Worm (Caenorhabditis elegans) whole organism, L3 larva: ENCODE measurements around the gene F53F1.2.

ENCODE experiments used
- R02D3.7 ChIP-seq: fragments of 150-350 bp; optimal IDR thresholded peaks from 2 replicates; lab custom pipeline; 2014; ENCODE audit warnings: missing biosample characterization, missing genetic modification characterization
- ZK546.5 ChIP-seq: sonication (generic microtip); optimal IDR thresholded peaks from 2 replicates; lab custom pipeline; 2017; ENCODE audit warnings: missing biosample characterization, missing genetic modification characterization
- ama-1 ChIP-seq: fragments of 150-350 bp; optimal IDR thresholded peaks from 2 replicates; lab custom pipeline; 2018
- ceh-16 ChIP-seq: sonication (generic microtip); optimal IDR thresholded peaks from 2 replicates; lab custom pipeline; 2017; ENCODE audit warnings: missing biosample characterization, missing genetic modification characterization
- ceh-9 ChIP-seq: sonication (generic microtip); optimal IDR thresholded peaks from 2 replicates; lab custom pipeline; 2018; ENCODE audit warnings: missing biosample characterization, missing genetic modification characterization
- daf-12 ChIP-seq: fragments of 150-350 bp; optimal IDR thresholded peaks from 2 replicates; lab custom pipeline; 2014; ENCODE audit warnings: missing biosample characterization, missing genetic modification reagents, missing genetic modification characterization
- elt-1 ChIP-seq: fragments of 150-350 bp; optimal IDR thresholded peaks from 2 replicates; lab custom pipeline; 2014; ENCODE audit warnings: missing biosample characterization, missing genetic modification characterization
- elt-2 ChIP-seq: sonication (generic microtip); optimal IDR thresholded peaks from 2 replicates; lab custom pipeline; 2016; ENCODE audit warnings: missing genetic modification reagents, mild to moderate bottlenecking, missing genetic modification characterization, missing compliant biosample characterization
- fkh-2 ChIP-seq: fragments of 150-350 bp; optimal IDR thresholded peaks from 2 replicates; lab custom pipeline; 2014; ENCODE audit warnings: missing biosample characterization, missing genetic modification reagents, missing genetic modification characterization
- fos-1 ChIP-seq: fragments of 150-350 bp; optimal IDR thresholded peaks from 2 replicates; lab custom pipeline; 2014; ENCODE audit warnings: missing biosample characterization, missing genetic modification characterization
- hmg-11 ChIP-seq: sonication (generic microtip); optimal IDR thresholded peaks from 2 replicates; lab custom pipeline; 2016; ENCODE audit warnings: missing genetic modification characterization, missing compliant biosample characterization
- lin-15B ChIP-seq: fragments of 150-350 bp; optimal IDR thresholded peaks from 2 replicates; lab custom pipeline; 2014; ENCODE audit warnings: missing biosample characterization, missing genetic modification characterization
- lin-39 ChIP-seq: fragments of 150-350 bp; optimal IDR thresholded peaks from 2 replicates; lab custom pipeline; 2018; ENCODE audit warnings: missing biosample characterization, missing genetic modification reagents, missing genetic modification characterization
- mdl-1 ChIP-seq: fragments of 150-350 bp; optimal IDR thresholded peaks from 2 replicates; lab custom pipeline; 2014; ENCODE audit warnings: missing biosample characterization, missing genetic modification characterization
- nhr-11 ChIP-seq: fragments of 150-350 bp; optimal IDR thresholded peaks from 2 replicates; lab custom pipeline; 2014; ENCODE audit warnings: missing biosample characterization, missing genetic modification characterization
- nhr-12 ChIP-seq: fragments of 150-350 bp; optimal IDR thresholded peaks from 2 replicates; lab custom pipeline; 2014; ENCODE audit warnings: missing biosample characterization, missing genetic modification characterization
- nhr-23 ChIP-seq: fragments of 150-350 bp; optimal IDR thresholded peaks from 2 replicates; lab custom pipeline; 2014; ENCODE audit warnings: missing biosample characterization, missing genetic modification reagents, missing genetic modification characterization
- nhr-237 ChIP-seq: fragments of 150-350 bp; optimal IDR thresholded peaks from 2 replicates; lab custom pipeline; 2014; ENCODE audit warnings: missing biosample characterization, missing genetic modification characterization
- nhr-25 ChIP-seq: sonication (generic microtip); optimal IDR thresholded peaks from 2 replicates; lab custom pipeline; 2017; ENCODE audit warnings: missing biosample characterization, missing genetic modification characterization
- nhr-28 ChIP-seq: fragments of 150-350 bp; optimal IDR thresholded peaks from 2 replicates; lab custom pipeline; 2014; ENCODE audit warnings: missing biosample characterization, missing genetic modification characterization
- nhr-43 ChIP-seq: sonication (generic microtip); optimal IDR thresholded peaks from 2 replicates; lab custom pipeline; 2016; ENCODE audit warnings: mild to moderate bottlenecking, missing genetic modification characterization, missing compliant biosample characterization; ENCODE audit not compliant: poor library complexity, severe bottlenecking
- nhr-67 ChIP-seq: fragments of 150-350 bp; optimal IDR thresholded peaks from 2 replicates; lab custom pipeline; 2014; ENCODE audit warnings: missing biosample characterization, missing genetic modification characterization
- nhr-77 ChIP-seq: fragments of 150-350 bp; optimal IDR thresholded peaks from 2 replicates; lab custom pipeline; 2014; ENCODE audit warnings: missing biosample characterization, missing genetic modification characterization
- pha-4 ChIP-seq: fragments of 150-350 bp; optimal IDR thresholded peaks from 2 replicates; lab custom pipeline; 2014; ENCODE audit warnings: missing biosample characterization, missing genetic modification reagents, missing genetic modification characterization
- pqm-1 ChIP-seq: fragments of 150-350 bp; optimal IDR thresholded peaks from 2 replicates; lab custom pipeline; 2017; ENCODE audit warnings: missing biosample characterization, missing genetic modification characterization, inconsistent platforms
- sea-2 ChIP-seq: fragments of 150-350 bp; sonication (generic microtip); optimal IDR thresholded peaks from 4 replicates; lab custom pipeline; 2014; ENCODE audit warnings: missing biosample characterization, missing genetic modification reagents, missing genetic modification characterization
- skn-1 ChIP-seq: fragments of 150-350 bp; optimal IDR thresholded peaks from 2 replicates; lab custom pipeline; 2014; ENCODE audit warnings: missing biosample characterization, missing genetic modification characterization
- tbx-2 ChIP-seq: sonication (generic microtip); optimal IDR thresholded peaks from 2 replicates; lab custom pipeline; 2016; ENCODE audit warnings: mild to moderate bottlenecking, missing genetic modification characterization, missing compliant biosample characterization
- unc-62 ChIP-seq: fragments of 150-350 bp; sonication (generic microtip); optimal IDR thresholded peaks from 4 replicates; lab custom pipeline; 2014; ENCODE audit warnings: missing biosample characterization, missing genetic modification reagents, missing genetic modification characterization
- zag-1 ChIP-seq: fragments of 150-350 bp; optimal IDR thresholded peaks from 2 replicates; lab custom pipeline; 2014; ENCODE audit warnings: missing biosample characterization, missing genetic modification characterization
- ztf-11 ChIP-seq: fragments of 150-350 bp; optimal IDR thresholded peaks from 2 replicates; lab custom pipeline; 2014; ENCODE audit warnings: missing biosample characterization, missing genetic modification characterization

The F53F1.2 gene

ce11 chrV:13406511-13406910 is at the start of gene F53F1.2:
Gene F53F1.2 (plus strand): TSS chrV:13406816.
- TF ChIP-seq nhr-23 (tag; lab: Kevin White, UChicago) (peak; percentile 52), pqm-1 (tag; lab: Kevin White, UChicago) (no peak)

ce11 chrV:13357652-13358281 is 48.8 kb upstream of the F53F1.2 start, which contains the start of gene F32H5.1:
Gene F32H5.1 (minus strand): TSS chrV:13358037.
- TF ChIP-seq nhr-23 (tag; lab: Kevin White, UChicago) = no peak
- TF ChIP-seq elt-1 (tag; lab: Kevin White, UChicago) = no peak
- TF ChIP-seq mdl-1 = no peak
- TF ChIP-seq elt-2 (tag; lab: Kevin White, UChicago) = peak; percentile 93
- TF ChIP-seq tbx-2 (tag; lab: Kevin White, UChicago) = no peak
- no peak for TF ChIP-seq fos-1 (tag; lab: Kevin White, UChicago)
- peak; percentile 73 for TF ChIP-seq pqm-1 (tag; lab: Kevin White, UChicago)
- TF ChIP-seq, all 47 proteins: peak for 2

- TF ChIP-seq nhr-25 (tag; lab: Kevin White, UChicago) (peak; percentile 24), ZK546.5 (tag; lab: Kevin White, UChicago) (no peak), elt-1 (tag; lab: Kevin White, UChicago) (peak; percentile 81), nhr-23 (tag; lab: Kevin White, UChicago) (peak; percentile 35), fkh-2 (tag; lab: Kevin White, UChicago) (no peak), nhr-43 (tag; lab: Kevin White, UChicago) (peak; percentile 8)
Measured at ce11 chrV:13358823-13359592, 47.6 kb upstream of the F53F1.2 start, which contains the start of gene F32H5.3. Gene F32H5.3 (plus strand): TSS chrV:13359335.

ce11 chrV:13360254-13360653 is 46.4 kb upstream of the F53F1.2 start, which contains the start of gene F32H5.4:
Gene F32H5.4 (plus strand): TSS chrV:13360554.
- TF ChIP-seq zag-1 (tag; lab: Kevin White, UChicago) (no peak), nhr-237 (tag; lab: Kevin White, UChicago) (no peak), elt-2 (tag; lab: Kevin White, UChicago) (no peak), skn-1 (no peak)

ce11 chrV:13363415-13363814 is 43.2 kb upstream of the F53F1.2 start, which contains the start of gene srg-46:
Gene srg-46 (plus strand): TSS chrV:13363715.
- no peak for TF ChIP-seq hmg-11
- no peak for TF ChIP-seq fkh-2 (tag; lab: Kevin White, UChicago)
- TF ChIP-seq nhr-28 (tag; lab: Kevin White, UChicago) = no peak
- TF ChIP-seq nhr-11 (tag; lab: Kevin White, UChicago) = no peak
- no peak for TF ChIP-seq fos-1 (tag; lab: Kevin White, UChicago)
- no peak for TF ChIP-seq nhr-12 (tag; lab: Kevin White, UChicago)
- no peak for TF ChIP-seq mdl-1
- TF ChIP-seq ceh-16 (tag; lab: Kevin White, UChicago) = no peak
- TF ChIP-seq nhr-23 (tag; lab: Kevin White, UChicago) = no peak
- TF ChIP-seq nhr-67 (tag; lab: Kevin White, UChicago) = no peak
- TF ChIP-seq, all 47 proteins: peak for 0

ce11 chrV:13364227-13364626 is 42.4 kb upstream of the F53F1.2 start:
- no peak for TF ChIP-seq ztf-11 (tag; lab: Kevin White, UChicago)
- TF ChIP-seq fos-1 (tag; lab: Kevin White, UChicago) = no peak
- no peak for TF ChIP-seq pqm-1 (tag; lab: Kevin White, UChicago)
- no peak for TF ChIP-seq ama-1 (lab: Kevin White, UChicago)
- no peak for TF ChIP-seq tbx-2 (tag; lab: Kevin White, UChicago)
- TF ChIP-seq lin-39 (tag; lab: Kevin White, UChicago) = no peak
- no peak for TF ChIP-seq daf-12 (tag; lab: Kevin White, UChicago)
- TF ChIP-seq R02D3.7 (tag; lab: Kevin White, UChicago) = no peak
- TF ChIP-seq unc-62 (GFP tag; lab: Kevin White, UChicago) = no peak
- no peak for TF ChIP-seq ceh-9 (tag; lab: Kevin White, UChicago)
- TF ChIP-seq nhr-28 (tag; lab: Kevin White, UChicago) = no peak
- TF ChIP-seq nhr-25 (tag; lab: Kevin White, UChicago) = no peak
- no peak for TF ChIP-seq sea-2 (GFP tag; lab: Kevin White, UChicago)
- no peak for TF ChIP-seq nhr-77 (tag; lab: Kevin White, UChicago)
- TF ChIP-seq elt-1 (tag; lab: Kevin White, UChicago) = no peak
- TF ChIP-seq pha-4 (tag; lab: Kevin White, UChicago) = no peak
- TF ChIP-seq lin-15B (tag; lab: Kevin White, UChicago) = no peak
